Fruit fly (Drosophila melanogaster): ENCODE results near the gene CrebA.

CrebA gene

DNA sequence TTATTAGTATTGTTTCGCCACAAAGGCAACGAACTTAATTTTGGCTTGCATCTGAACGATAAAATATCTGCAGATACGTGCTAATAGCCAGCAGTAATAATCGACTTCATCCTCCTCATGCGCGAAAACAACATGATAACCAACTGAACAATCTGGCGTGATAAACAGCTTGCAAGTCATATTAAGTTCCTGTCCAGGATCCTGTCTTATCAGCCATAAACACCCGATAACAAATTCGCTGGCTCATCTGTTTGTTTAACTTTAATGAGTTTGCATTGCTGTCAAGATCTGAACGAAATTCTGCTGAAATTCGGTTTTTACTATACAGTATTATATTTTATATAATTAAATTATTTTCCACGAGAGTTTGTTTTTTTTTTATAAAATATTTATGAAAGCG is 21.9 kb upstream of the CrebA start:
- TF ChIP-seq bab1 (GFP tag; optimal IDR thresholded peaks at IDR 0.05) (no peak), CG5204 (GFP tag; optimal IDR thresholded peaks at IDR 0.05) (no peak), cnc (optimal IDR thresholded peaks at IDR 0.05) (peak in 1 of 2 experiments; percentile 64), CG7101 (tag; optimal IDR thresholded peaks at IDR 0.05) (no peak), tj (GFP tag; optimal IDR thresholded peaks at IDR 0.05) (peak; percentile 78)

DNA sequence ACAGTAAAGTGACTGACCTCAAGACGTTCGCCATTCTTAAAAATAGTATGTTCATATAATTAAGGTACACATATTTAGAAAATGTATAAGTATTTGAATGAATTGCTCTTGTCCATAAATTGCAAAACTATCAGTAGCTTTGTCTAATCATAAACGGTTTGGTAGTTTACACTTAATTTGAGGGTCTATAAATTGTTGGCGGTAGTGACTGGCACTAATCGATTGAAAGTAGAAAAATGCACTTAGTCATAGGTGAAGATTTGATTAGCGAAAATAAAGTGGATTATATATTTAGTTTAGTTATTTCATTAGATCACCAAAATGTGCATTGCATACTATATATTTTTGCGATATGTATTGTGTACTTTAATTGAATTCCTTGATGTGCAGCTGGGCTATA is 21.5 kb upstream of the CrebA start:
- no peak for TF ChIP-seq CG11617 (GFP tag; optimal IDR thresholded peaks at IDR 0.05)
- no peak for TF ChIP-seq tj (GFP tag; optimal IDR thresholded peaks at IDR 0.05)
- TF ChIP-seq cnc (optimal IDR thresholded peaks at IDR 0.05), result peak in 1 of 2 experiments; percentile 63
- TF ChIP-seq kay (GFP tag; ENCODE audit: borderline replicate concordance), result peak; percentile 66
- no peak for TF ChIP-seq ovo (GFP tag; optimal IDR thresholded peaks at IDR 0.05)
- TF ChIP-seq cic (GFP tag; optimal IDR thresholded peaks at IDR 0.05), result no peak

DNA sequence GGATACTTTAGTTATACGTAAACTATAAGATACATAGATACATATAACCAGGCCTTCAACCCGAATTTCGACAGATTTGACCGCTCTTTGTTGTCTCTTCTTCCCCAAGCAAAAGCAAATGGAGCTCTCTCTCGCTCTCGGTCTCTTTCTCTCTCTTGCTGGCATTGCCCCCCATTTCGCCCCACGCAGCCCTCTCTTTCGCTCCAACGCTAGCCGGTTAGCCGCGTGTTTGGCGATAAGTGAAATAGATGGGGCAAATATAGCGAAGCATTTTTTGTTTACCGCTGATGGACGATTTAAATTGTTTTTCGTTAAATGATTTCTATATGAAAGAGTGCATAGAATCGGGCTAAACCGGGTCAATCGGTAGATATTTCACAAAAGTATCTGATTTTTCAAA is 20.8 kb upstream of the CrebA start:
- no peak for TF ChIP-seq ovo (GFP tag; optimal IDR thresholded peaks at IDR 0.05)
- peak; percentile 98 for TF ChIP-seq Mnt (GFP tag; optimal IDR thresholded peaks at IDR 0.05)
- no peak for TF ChIP-seq CG7101 (tag; optimal IDR thresholded peaks at IDR 0.05)
- no peak for TF ChIP-seq Crg-1 (GFP tag; optimal IDR thresholded peaks at IDR 0.05)
- TF ChIP-seq tj (GFP tag; optimal IDR thresholded peaks at IDR 0.05), result peak; percentile 58
- TF ChIP-seq CG1620 (GFP tag; optimal IDR thresholded peaks at IDR 0.05), result no peak
- no peak for TF ChIP-seq kay (GFP tag; ENCODE audit: borderline replicate concordance)
- TF ChIP-seq toe (GFP tag; optimal IDR thresholded peaks at IDR 0.05), result no peak
- no peak for TF ChIP-seq CG12768 (GFP tag; optimal IDR thresholded peaks at IDR 0.05)

DNA sequence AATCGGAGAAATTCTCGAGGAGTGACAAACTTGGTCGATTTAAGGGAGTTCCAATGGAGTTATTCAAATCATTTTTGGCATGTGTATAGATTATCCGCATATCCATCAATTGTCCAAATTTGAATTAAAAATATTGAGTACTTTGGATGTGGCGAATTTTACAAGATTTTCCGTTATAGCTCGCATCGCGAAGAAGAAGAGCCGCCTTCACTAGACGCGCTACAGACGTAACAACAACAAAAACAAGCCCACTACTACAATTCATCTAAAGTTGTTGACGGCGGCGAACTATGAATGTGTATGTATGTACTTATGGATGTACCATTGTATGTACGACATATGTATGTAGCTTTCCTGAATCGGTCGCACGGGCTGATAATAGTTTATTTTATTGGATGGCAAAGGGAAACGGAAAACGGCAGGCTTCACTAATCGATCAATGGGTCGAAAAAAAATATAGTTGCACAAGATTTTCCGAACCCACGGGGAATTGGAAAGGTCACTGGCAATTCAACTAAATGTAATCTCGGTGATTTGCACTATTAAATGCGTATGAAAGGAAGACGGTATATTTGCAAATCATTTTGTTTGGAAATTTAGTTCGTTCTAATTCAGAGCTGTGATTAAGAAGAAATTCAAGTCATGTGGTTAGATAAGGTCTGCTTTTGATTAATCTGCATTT is 20.2 kb upstream of the CrebA start:
- TF ChIP-seq CG7045 (GFP tag; optimal IDR thresholded peaks at IDR 0.05) (no peak), tj (GFP tag; optimal IDR thresholded peaks at IDR 0.05) (peak; percentile 26), kay (GFP tag; ENCODE audit: borderline replicate concordance) (peak; percentile 91), pad (GFP tag; optimal IDR thresholded peaks at IDR 0.05) (no peak), cnc (optimal IDR thresholded peaks at IDR 0.05) (peak in 1 of 2 experiments; percentile 59), CG1620 (GFP tag; optimal IDR thresholded peaks at IDR 0.05) (no peak), Hr96 (GFP tag; optimal IDR thresholded peaks at IDR 0.05) (no peak), Mnt (GFP tag; optimal IDR thresholded peaks at IDR 0.05) (peak; percentile 82), Clk (GFP tag; optimal IDR thresholded peaks at IDR 0.05) (no peak), cic (GFP tag; optimal IDR thresholded peaks at IDR 0.05) (peak; percentile 99), CG7101 (tag; optimal IDR thresholded peaks at IDR 0.05) (no peak)

DNA sequence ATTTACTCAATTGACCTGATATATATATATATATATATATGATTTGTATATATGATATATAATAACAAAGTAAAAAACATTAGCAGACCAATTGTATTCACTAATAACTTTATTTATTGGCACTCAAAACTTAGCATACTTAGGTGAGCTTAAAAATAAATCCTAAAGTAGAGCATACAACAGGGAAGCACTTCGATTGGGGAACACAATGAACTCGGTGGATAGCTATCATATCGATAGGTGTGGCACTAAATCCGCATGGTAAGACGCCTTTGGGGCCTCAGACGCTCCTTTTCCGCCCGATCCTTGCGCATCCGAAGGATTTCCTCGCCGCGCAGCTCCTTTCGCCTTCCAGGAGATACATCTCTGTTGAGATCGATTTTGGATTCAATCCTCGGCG is 18.8 kb upstream of the CrebA start:
- TF ChIP-seq bab1 (GFP tag; optimal IDR thresholded peaks at IDR 0.05) (no peak), Crg-1 (GFP tag; optimal IDR thresholded peaks at IDR 0.05) (no peak), CG12768 (GFP tag; optimal IDR thresholded peaks at IDR 0.05) (no peak), ovo (GFP tag; optimal IDR thresholded peaks at IDR 0.05) (no peak)

DNA sequence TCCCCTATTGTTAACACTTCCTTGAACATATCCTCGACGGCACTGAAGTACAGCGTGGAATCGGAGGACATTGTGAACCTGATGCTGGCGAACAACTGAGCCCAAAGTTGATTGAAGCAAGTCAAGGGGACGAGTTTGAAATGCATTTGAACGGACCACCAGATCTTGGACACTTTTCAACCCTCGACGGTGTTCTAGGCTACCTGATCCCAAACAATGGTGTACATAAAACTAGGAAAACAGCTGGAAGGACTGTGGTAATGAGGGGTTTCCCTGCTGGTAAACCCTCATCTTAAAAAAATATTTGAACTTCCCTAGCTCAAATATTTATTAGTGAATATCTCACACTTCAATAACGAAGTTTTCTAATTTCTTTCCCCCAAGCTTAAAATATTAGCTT is 18.2 kb upstream of the CrebA start, which contains the start of gene CG13454:
Gene CG13454 (minus strand): TSS at position 101 of the 400 bp plus-strand sequence.
- TF ChIP-seq ovo (GFP tag; optimal IDR thresholded peaks at IDR 0.05), result no peak
- TF ChIP-seq CG12768 (GFP tag; optimal IDR thresholded peaks at IDR 0.05), result no peak
- TF ChIP-seq pad (GFP tag; optimal IDR thresholded peaks at IDR 0.05), result no peak
- no peak for TF ChIP-seq bab1 (GFP tag; optimal IDR thresholded peaks at IDR 0.05)
- no peak for TF ChIP-seq Crg-1 (GFP tag; optimal IDR thresholded peaks at IDR 0.05)
- TF ChIP-seq cic (GFP tag; optimal IDR thresholded peaks at IDR 0.05), result no peak
- no peak for TF ChIP-seq CG11617 (GFP tag; optimal IDR thresholded peaks at IDR 0.05)
- no peak for TF ChIP-seq Mnt (GFP tag; optimal IDR thresholded peaks at IDR 0.05)
- no peak for TF ChIP-seq Hr96 (GFP tag; optimal IDR thresholded peaks at IDR 0.05)
- TF ChIP-seq CG33017 (tag; optimal IDR thresholded peaks at IDR 0.05), result no peak
- no peak for TF ChIP-seq Clk (GFP tag; optimal IDR thresholded peaks at IDR 0.05)
- no peak for TF ChIP-seq kay (GFP tag; ENCODE audit: borderline replicate concordance)
- no peak for TF ChIP-seq CG1620 (GFP tag; optimal IDR thresholded peaks at IDR 0.05)
- TF ChIP-seq tj (GFP tag; optimal IDR thresholded peaks at IDR 0.05), result no peak

DNA sequence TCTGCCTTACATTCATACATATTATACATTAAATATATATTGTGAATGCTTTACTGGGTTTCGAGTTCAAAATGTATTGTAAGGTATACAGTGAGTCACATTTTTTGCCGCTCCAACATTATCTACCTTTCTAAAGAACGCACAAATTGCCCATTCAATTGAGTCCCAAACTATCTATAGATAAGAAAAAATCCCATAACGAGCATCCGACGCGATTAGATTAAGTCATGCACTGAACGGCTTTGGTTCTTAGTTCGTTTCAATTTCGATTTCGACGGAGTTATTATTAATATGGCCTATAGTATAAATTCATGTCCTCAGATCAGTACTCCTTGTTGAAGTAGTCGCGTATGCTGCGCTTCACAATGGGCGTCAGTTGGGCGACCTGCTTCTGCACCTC is 17.7 kb upstream of the CrebA start:
- TF ChIP-seq bab1 (GFP tag; optimal IDR thresholded peaks at IDR 0.05), result no peak
- no peak for TF ChIP-seq toe (GFP tag; optimal IDR thresholded peaks at IDR 0.05)
- no peak for TF ChIP-seq CG5204 (GFP tag; optimal IDR thresholded peaks at IDR 0.05)
- TF ChIP-seq pad (GFP tag; optimal IDR thresholded peaks at IDR 0.05), result no peak
- TF ChIP-seq Crg-1 (GFP tag; optimal IDR thresholded peaks at IDR 0.05), result no peak
- TF ChIP-seq CG7045 (GFP tag; optimal IDR thresholded peaks at IDR 0.05), result no peak
- TF ChIP-seq kay (GFP tag; ENCODE audit: borderline replicate concordance), result peak; percentile 50
- no peak for TF ChIP-seq ovo (GFP tag; optimal IDR thresholded peaks at IDR 0.05)
- TF ChIP-seq cic (GFP tag; optimal IDR thresholded peaks at IDR 0.05), result peak; percentile 12

DNA sequence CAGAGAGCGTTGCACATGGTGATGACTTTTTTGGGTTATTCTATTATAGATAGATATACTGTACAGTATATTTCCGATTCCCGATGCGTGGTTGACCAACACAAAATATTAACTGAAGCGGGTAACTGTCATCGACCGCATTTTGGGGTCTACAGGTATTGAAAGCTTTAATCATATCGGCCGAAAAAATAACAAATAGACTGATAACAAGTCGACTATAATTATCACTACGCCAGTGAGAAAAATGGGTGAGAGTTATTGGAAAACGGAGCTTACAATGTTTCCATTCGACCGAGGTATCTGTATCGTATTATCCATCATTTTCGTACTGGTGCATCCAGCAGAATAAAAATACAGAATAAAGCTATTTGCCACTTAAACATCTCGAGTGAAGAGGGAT is 16.9 kb upstream of the CrebA start:
- no peak for TF ChIP-seq tj (GFP tag; optimal IDR thresholded peaks at IDR 0.05)
- TF ChIP-seq toe (GFP tag; optimal IDR thresholded peaks at IDR 0.05), result no peak
- no peak for TF ChIP-seq CG11617 (GFP tag; optimal IDR thresholded peaks at IDR 0.05)
- TF ChIP-seq kay (GFP tag; ENCODE audit: borderline replicate concordance), result peak; percentile 8
- TF ChIP-seq Clk (GFP tag; optimal IDR thresholded peaks at IDR 0.05), result no peak
- peak; percentile 33 for TF ChIP-seq cic (GFP tag; optimal IDR thresholded peaks at IDR 0.05)
- TF ChIP-seq CG12768 (GFP tag; optimal IDR thresholded peaks at IDR 0.05), result no peak
- TF ChIP-seq CG14711 (tag; optimal IDR thresholded peaks at IDR 0.05), result no peak
- no peak for TF ChIP-seq CG5204 (GFP tag; optimal IDR thresholded peaks at IDR 0.05)
- TF ChIP-seq cnc (optimal IDR thresholded peaks at IDR 0.05), result no peak
- no peak for TF ChIP-seq bab1 (GFP tag; optimal IDR thresholded peaks at IDR 0.05)
- no peak for TF ChIP-seq CG7045 (GFP tag; optimal IDR thresholded peaks at IDR 0.05)
- TF ChIP-seq Mnt (GFP tag; optimal IDR thresholded peaks at IDR 0.05), result peak; percentile 35
- no peak for TF ChIP-seq pad (GFP tag; optimal IDR thresholded peaks at IDR 0.05)
- no peak for TF ChIP-seq CG7101 (tag; optimal IDR thresholded peaks at IDR 0.05)
- no peak for TF ChIP-seq ovo (GFP tag; optimal IDR thresholded peaks at IDR 0.05)
- TF ChIP-seq Hr96 (GFP tag; optimal IDR thresholded peaks at IDR 0.05), result no peak
- no peak for TF ChIP-seq Crg-1 (GFP tag; optimal IDR thresholded peaks at IDR 0.05)
- no peak for TF ChIP-seq CG33017 (tag; optimal IDR thresholded peaks at IDR 0.05)
- TF ChIP-seq CG1620 (GFP tag; optimal IDR thresholded peaks at IDR 0.05), result no peak
